Fruit fly (Drosophila melanogaster) ovary, adult (tissue): ENCODE measurements around the gene CG14857.

Source experiments
- CG17801 ChIP-seq: fragments of 200-800 bp; optimal IDR thresholded peaks from 2 replicates; lab custom pipeline; 2019; ENCODE audit warnings: missing biosample characterization, mild to moderate bottlenecking, missing genetic modification characterization, moderate library complexity; ENCODE audit not compliant: partially characterized antibody

Gene CG14857

DNA sequence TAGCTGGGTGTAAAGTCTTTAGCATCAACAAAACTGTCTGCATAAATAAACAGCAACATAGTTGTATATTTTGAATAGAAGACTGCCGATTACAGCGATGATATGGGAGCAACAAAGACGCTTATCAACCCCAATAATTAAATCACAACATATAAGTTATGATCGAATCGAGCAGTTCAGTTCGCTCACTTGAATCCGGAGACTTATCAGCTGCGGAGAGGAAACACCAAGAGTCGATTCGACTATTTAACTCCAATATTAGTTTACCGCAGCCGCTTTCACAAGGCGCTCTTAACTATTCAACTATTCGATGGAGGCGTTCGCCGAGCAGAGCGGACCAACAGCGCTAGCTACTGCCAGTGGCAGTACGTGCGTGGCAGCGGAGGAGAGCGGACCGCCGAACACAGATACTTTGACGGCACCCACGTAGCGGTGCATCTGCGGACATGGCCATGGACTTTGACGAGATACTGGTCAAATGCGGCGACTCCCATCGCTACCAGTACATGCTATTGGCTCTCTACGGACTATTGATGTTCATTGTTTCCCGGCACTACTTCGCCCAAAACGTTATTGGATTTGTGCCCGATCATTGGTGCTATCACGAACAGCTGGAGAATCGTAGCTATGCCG, 2.8 kb upstream of the CG14857 start, which contains the start of gene CG14856:
CG14856 (plus strand) TSS at position 361 of the 633 bp plus-strand sequence.
- no peak for TF ChIP-seq CG17801

DNA sequence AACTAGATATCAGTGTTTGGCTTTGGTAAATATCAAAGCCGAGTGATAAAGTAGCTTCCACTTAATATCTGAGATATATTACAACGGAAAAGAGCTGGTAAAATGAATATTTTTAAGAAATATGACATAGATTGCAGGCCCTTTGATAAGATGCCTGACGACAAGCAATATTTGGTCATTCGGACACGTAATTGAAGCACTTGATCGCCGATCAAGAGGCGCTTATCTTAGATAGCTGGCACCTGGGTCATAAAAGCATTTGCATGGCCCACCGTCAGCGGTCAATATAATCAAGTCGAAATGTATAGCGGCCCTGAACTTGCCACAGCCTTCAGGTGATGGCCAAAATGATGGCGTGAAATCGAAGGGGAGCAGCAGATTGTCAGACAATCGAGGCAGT, 9.1 kb downstream of the CG14857 start:
- TF ChIP-seq CG17801: no peak

DNA sequence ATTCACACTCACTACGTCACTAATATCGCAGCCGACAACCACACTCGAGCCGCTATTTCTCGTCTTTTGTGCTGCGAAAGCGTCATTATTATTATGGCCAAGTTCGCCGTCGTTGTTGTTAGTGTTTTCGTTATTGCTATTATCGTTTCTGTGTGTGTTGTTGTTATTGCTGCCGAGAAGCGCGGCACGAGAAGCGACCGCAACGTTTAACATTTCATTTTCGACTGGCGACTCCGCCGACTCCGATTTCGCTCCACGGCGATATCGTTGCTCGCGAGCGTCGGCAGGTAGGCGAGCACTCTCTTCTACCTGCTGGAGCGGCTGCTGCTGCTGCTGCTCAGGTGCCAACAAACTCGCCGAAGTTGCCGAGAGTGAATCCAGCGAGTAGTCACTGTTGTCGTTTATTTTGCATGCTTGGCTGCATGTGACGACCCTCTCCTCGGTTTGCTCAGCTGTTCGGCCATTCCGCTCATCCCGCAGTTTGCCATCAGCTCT, 16.2 kb downstream of the CG14857 start:
- TF ChIP-seq CG17801: peak; percentile 69

DNA sequence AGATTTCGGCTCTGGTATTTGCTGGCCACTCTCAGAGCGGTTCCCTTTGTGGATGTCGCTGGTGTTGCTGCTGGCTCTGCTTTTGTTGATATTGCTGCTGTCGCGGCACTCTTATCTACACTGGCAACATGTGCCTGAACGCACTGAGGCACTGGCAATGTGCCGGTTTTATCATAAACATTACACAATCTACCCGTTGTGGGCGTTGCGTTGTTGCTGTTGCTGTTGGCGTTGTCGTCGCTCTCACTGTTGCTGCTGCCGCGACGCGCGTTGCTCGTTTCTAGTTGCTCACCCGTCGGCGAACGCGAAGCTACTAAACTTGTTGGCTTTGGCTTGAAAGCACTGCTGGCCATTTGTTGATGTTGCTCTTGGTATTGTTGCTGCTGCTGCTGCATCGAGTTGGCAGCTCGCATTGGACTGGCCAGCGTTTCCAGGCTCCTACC, 18.2 kb downstream of the CG14857 start:
- TF ChIP-seq CG17801: peak; percentile 5

DNA sequence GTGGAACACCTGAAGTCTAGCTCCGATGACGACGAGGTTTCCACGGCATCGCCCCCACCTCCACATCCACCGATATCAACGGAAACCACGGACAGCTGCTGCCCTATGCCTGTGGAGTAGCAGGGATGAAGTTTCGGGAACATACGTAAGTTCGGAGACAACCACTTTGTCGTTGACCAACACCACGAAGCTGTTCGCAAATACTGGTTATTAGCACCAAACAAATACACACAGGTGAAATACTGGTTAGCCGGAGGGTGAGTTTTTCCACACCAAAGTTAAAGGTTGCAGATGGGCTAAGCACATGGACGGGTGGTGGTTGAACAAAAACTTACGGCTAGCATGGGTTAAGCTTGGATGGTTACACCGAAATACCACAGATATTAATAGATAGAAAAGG, 19.6 kb downstream of the CG14857 start:
- no peak for TF ChIP-seq CG17801

DNA sequence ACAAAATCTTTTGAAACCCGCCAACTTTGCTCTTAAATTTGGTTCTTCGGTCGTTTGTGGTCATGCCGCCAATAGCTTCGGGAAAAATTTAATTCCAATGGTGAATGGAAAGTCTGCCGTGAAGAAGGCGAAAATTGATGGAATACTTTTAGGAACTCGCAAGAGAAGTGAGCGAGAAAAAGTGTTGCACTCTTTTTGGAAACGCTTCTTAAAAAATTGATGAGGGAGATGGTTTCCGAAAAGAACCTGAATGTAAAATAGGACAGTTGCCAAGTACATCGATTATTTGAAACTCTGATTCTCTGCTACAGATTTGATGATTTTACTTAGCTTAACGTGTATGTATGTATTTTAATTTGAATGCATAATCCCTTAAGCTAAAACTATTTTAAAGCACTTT, 21.4 kb downstream of the CG14857 start:
- TF ChIP-seq CG17801: no peak

DNA sequence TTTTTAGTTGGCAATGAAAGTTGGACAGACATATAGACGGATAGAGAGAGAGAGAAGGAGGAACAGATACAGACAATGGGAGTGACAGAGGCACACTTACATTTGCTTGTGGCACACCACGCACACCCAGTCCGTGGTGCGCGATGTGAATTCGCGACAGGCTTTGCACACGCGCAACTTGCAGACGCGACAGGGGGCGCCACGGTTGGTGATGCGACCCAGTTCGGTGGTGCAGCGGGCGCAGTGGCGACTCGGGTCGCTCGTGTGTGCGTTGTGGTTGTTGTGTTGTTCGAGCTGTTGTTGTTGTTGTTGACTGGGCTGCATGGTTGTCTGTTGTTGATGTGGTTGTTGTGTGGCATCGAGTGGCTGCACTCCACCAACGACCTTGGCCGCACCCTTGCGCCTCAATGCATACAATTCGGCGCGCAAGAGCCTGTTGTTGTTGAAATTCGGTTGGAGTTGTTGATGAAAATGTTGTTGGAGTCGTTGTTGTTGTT, 28.7 kb downstream of the CG14857 start:
- no peak for TF ChIP-seq CG17801

DNA sequence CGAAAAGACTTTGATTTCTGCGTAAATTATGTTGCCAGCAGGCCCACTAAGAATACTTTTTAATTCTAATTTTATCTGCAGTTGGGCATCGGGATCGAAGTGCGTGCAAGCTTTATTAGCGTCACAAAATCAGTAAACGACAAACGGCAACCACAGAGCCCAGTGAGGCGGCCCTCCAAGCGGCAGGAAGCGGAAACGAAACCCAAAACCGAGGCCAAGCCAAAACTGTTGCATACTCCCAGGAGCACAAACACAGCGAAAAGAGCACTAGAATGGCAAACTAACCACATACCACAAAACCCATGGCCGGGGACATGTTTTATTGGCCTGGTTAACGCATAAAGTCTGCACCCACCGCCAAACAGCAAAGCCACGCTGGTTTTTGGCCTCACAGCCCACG, 30.7 kb downstream of the CG14857 start:
- TF ChIP-seq CG17801: no peak

DNA sequence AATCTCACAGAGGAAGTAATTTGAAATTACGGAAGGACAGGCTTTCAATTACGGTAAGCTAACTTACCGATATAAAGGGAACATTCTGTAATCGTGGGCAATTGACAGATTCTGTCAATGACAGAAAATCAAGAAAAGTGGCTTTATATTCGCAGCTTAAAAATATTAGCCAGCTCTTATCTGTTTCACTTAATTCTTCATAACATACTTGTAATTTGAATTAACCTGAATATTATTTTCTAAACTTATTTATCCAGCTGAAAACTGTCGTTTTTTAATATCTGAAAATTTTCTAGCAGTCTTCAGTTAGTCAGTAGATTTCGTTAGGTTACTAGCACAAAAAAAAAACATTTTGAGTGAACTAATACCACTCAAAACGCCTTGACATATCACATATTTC, 43.2 kb downstream of the CG14857 start, which contains the start of gene CG3610:
CG3610 (plus strand) TSS at position 301 of the 400 bp plus-strand sequence.
- TF ChIP-seq CG17801: no peak

DNA sequence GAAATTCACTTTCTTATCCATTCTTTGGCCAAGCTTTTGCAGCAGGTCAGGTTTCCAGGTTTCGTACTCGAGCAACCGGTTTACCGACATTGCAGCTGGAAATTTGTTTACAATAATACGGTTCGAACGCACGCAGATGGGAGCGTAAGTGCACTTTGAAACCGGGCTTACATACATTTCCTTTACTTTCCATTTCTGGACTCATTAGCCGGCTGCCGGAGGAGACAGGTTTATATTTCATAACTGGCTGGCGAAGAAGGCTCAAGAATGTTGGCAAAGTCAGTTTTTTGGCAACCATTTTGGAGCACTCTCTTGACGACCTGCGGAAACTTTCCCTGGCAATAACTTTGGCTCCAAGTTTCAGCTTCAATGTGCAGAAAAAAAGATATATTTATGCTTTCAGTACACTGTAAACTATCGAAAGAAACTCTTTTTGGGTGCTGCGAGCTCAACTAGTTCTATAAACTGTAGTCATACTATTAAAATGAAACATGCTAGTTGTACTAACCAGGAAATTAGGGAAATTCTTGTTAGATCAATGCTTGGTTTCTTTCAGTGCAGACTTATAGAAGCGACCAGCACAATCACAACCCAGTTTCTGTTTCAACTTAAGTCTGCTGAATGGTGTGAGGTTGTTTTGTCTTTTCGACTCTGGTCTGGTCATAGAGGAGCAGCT, 45.5 kb downstream of the CG14857 start:
- no peak for TF ChIP-seq CG17801

DNA sequence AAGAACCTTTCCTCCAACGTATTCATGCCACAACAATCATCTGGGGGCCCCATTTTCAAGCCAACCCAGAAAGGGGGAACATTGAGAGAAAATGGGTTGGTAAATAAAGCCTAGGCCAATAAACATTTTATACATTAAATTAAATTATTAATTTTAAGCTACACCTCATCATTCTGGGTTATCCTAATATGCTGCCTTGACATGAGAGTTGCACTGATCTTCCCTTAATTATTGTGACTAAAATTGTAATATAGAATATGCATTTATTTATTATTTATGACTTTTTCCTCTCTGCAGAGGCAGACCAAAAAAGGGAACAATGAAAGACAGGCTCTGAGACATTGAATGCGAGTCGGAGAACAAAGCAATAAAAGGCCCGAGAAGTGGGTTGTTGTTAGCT, 46.3 kb downstream of the CG14857 start:
- no peak for TF ChIP-seq CG17801

DNA sequence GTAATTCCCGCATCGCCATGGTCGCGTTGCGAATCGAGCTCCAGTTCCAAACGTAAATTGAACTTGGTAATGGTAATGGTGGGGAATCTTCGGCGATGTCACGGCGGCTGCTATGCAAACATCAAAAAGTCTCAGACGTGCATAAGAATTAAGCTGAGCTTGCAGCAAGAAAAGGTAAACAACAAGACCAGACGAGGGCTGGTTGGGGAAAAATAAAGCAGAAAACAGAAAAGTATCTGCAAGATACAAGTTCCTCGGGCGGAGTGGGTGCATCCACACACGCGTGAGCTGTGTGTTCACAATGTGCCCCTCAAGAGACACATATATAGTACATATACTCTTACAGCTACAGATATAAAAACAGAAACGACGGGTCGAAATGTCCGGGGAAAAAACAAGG, 51.0 kb downstream of the CG14857 start:
- TF ChIP-seq CG17801: no peak

DNA sequence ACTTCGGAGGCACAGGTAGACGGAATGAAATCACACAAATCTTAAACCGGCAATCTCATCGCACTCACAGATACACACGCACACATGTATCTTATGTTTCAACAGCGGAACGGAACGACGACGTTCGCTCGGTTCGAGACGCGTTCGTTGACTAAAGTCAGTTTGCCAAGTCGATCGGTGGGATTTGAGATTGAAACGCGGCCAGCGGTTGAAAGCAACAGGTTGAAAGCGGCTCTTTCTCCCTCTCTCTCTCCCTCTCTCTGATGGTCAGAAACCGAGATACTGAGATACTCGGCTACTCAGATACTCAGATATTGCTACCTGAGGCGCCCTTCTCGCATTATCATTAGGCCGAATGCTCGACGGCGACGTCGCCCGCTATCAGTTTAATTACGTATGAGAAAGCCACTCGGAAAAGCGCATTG, 52.2 kb downstream of the CG14857 start:
- TF ChIP-seq CG17801: peak; percentile 53
